Fruit fly (Drosophila melanogaster) whole organism, adult: ENCODE measurements around the gene CG13081.

Experiments
- CG1620 ChIP-seq: fragments of 200-800 bp; sonication (Bioruptor generic); optimal IDR thresholded peaks from 2 replicates; lab custom pipeline; 2016; ENCODE audit warnings: missing biosample characterization, missing genetic modification characterization
- CG5204 ChIP-seq: fragments of 200-800 bp; sonication (Bioruptor generic); optimal IDR thresholded peaks from 2 replicates; lab custom pipeline; 2016; ENCODE audit warnings: missing biosample characterization, missing genetic modification characterization
- Clk ChIP-seq: fragments of 200-800 bp; sonication (Bioruptor generic); optimal IDR thresholded peaks from 2 replicates; lab custom pipeline; 2017; ENCODE audit warnings: missing biosample characterization, missing genetic modification characterization
- Crg-1 ChIP-seq: fragments of 200-800 bp; sonication (Bioruptor generic); optimal IDR thresholded peaks from 2 replicates; lab custom pipeline; 2016; ENCODE audit warnings: missing biosample characterization, missing genetic modification characterization
- cnc ChIP-seq, 2 experiments: fragments of >200 bp; optimal IDR thresholded peaks; 2 replicates each; lab custom pipeline; 2017
- tj ChIP-seq: fragments of 200-800 bp; sonication (Bioruptor generic); optimal IDR thresholded peaks from 3 replicates; lab custom pipeline; 2017; ENCODE audit warnings: missing biosample characterization, mild to moderate bottlenecking, missing genetic modification characterization, moderate library complexity

- TF ChIP-seq cnc (optimal IDR thresholded peaks at IDR 0.05; lab: Kevin White, UChicago) = no peak
- no peak for TF ChIP-seq Clk
- no peak for TF ChIP-seq Crg-1 (GFP tag; lab: Kevin White, UChicago)
- TF ChIP-seq tj (GFP tag; lab: Kevin White, UChicago) = no peak
- TF ChIP-seq CG1620 = no peak
- TF ChIP-seq CG5204 (GFP tag; lab: Kevin White, UChicago) = no peak
These were observed at the start of gene CG13081 for dm6 chr2L:19540307-19540706.
